Fruit fly (Drosophila melanogaster) whole organism, embryonic: ENCODE results near the gene CG43345.

Experiments used
- BEAF-32 ChIP-seq: fragments of 200-800 bp; sonication (Bioruptor generic); optimal IDR thresholded peaks from 3 replicates; lab custom pipeline; 2017; ENCODE audit warnings: missing biosample characterization, missing genetic modification characterization, mild to moderate bottlenecking, moderate library complexity, missing genetic modification reagents
- CG10147 ChIP-seq: fragments of 200-800 bp; sonication (Bioruptor generic); optimal IDR thresholded peaks from 2 replicates; lab custom pipeline; 2019; ENCODE audit warnings: missing biosample characterization, mild to moderate bottlenecking, missing genetic modification characterization, moderate library complexity
- CG1024 ChIP-seq: fragments of 200-800 bp; sonication (Bioruptor generic); IDR thresholded peaks from 2 replicates; pipeline ENCODE4 v1.3.6; 2022; ENCODE audit warnings: missing biosample characterization, missing genetic modification characterization
- CG10267 ChIP-seq: fragments of 200-800 bp; sonication (Bioruptor generic); optimal IDR thresholded peaks from 2 replicates; lab custom pipeline; 2018; ENCODE audit warnings: missing biosample characterization, mild to moderate bottlenecking, missing genetic modification characterization, moderate library complexity
- CG10979 ChIP-seq: fragments of 200-800 bp; sonication (Bioruptor generic); optimal IDR thresholded peaks from 2 replicates; lab custom pipeline; 2018; ENCODE audit warnings: missing biosample characterization, mild to moderate bottlenecking, missing genetic modification characterization, moderate library complexity
- CG11504 ChIP-seq: fragments of 200-800 bp; sonication (Bioruptor generic); optimal IDR thresholded peaks from 3 replicates; lab custom pipeline; 2019; ENCODE audit warnings: missing biosample characterization, mild to moderate bottlenecking, missing genetic modification characterization, moderate library complexity
- CG11723 ChIP-seq: fragments of 200-800 bp; sonication (Bioruptor generic); optimal IDR thresholded peaks from 2 replicates; lab custom pipeline; 2017; ENCODE audit warnings: missing biosample characterization, mild to moderate bottlenecking, missing genetic modification characterization
- CG13775 ChIP-seq: fragments of 200-800 bp; sonication (Bioruptor generic); optimal IDR thresholded peaks from 3 replicates; lab custom pipeline; 2017; ENCODE audit warnings: missing biosample characterization, mild to moderate bottlenecking, missing genetic modification characterization
- CG14441 ChIP-seq: fragments of 200-800 bp; sonication (Bioruptor generic); IDR thresholded peaks from 2 replicates; pipeline ENCODE4 v1.3.6; 2022; ENCODE audit warnings: missing biosample characterization, missing genetic modification characterization
- CG15269 ChIP-seq: fragments of 200-800 bp; sonication (Bioruptor generic); optimal IDR thresholded peaks from 2 replicates; lab custom pipeline; 2018; ENCODE audit warnings: missing biosample characterization, mild to moderate bottlenecking, missing genetic modification characterization, moderate library complexity
- CG1602 ChIP-seq: fragments of 200-800 bp; sonication (Bioruptor generic); optimal IDR thresholded peaks from 3 replicates; lab custom pipeline; 2016; ENCODE audit warnings: missing biosample characterization, missing genetic modification characterization
- CG34422 ChIP-seq: fragments of 200-800 bp; sonication (Bioruptor generic); IDR thresholded peaks from 3 replicates; pipeline ENCODE4 v1.3.6; 2022; ENCODE audit warnings: missing biosample characterization, missing genetic modification characterization
- CG43689 ChIP-seq: fragments of 200-800 bp; sonication (Bioruptor generic); IDR thresholded peaks from 2 replicates; pipeline ENCODE4 v1.3.6; 2022; ENCODE audit warnings: missing biosample characterization, missing genetic modification characterization
- CG4424 ChIP-seq: fragments of 200-800 bp; sonication (Bioruptor generic); optimal IDR thresholded peaks from 3 replicates; lab custom pipeline; 2016; ENCODE audit warnings: missing biosample characterization, missing genetic modification characterization
- CG8478 ChIP-seq: fragments of >200 bp; optimal IDR thresholded peaks from 2 replicates; lab custom pipeline; 2018
- CG9437 ChIP-seq: fragments of 200-800 bp; sonication (Bioruptor generic); optimal IDR thresholded peaks from 2 replicates; lab custom pipeline; 2018; ENCODE audit warnings: missing biosample characterization, mild to moderate bottlenecking, missing genetic modification characterization
- CG9797 ChIP-seq: fragments of 200-800 bp; sonication (Bioruptor generic); optimal IDR thresholded peaks from 3 replicates; lab custom pipeline; 2018; ENCODE audit warnings: missing biosample characterization, mild to moderate bottlenecking, missing genetic modification characterization
- Chrac-16 ChIP-seq: fragments of 200-800 bp; sonication (Bioruptor generic); optimal IDR thresholded peaks from 3 replicates; lab custom pipeline; 2016; ENCODE audit warnings: missing biosample characterization, missing genetic modification characterization
- Dbx ChIP-seq: fragments of 200-800 bp; sonication (Bioruptor generic); IDR thresholded peaks from 3 replicates; pipeline ENCODE4 v1.3.6; 2022; ENCODE audit warnings: missing biosample characterization, missing genetic modification characterization
- Dfd ChIP-seq, 2 experiments: fragments of >200 bp; optimal IDR thresholded peaks; 2 replicates each; lab custom pipeline; 2017; ENCODE audit warnings: missing biosample characterization in 2 of 2, missing genetic modification characterization in 2 of 2
- Dp ChIP-seq: fragments of 200-800 bp; sonication (Bioruptor generic); optimal IDR thresholded peaks from 2 replicates; lab custom pipeline; 2018; ENCODE audit warnings: missing biosample characterization, mild to moderate bottlenecking, missing genetic modification characterization, moderate library complexity
- Ets97D ChIP-seq: fragments of 200-800 bp; sonication (Bioruptor generic); optimal IDR thresholded peaks from 3 replicates; lab custom pipeline; 2016; ENCODE audit warnings: missing biosample characterization, missing genetic modification characterization
- HLH3B ChIP-seq: fragments of 200-800 bp; sonication (Bioruptor generic); IDR thresholded peaks from 2 replicates; pipeline ENCODE4 v1.3.6; 2022; ENCODE audit warnings: missing biosample characterization, missing genetic modification characterization
- HLHmδ ChIP-seq: fragments of 200-800 bp; sonication (Bioruptor generic); optimal IDR thresholded peaks from 2 replicates; lab custom pipeline; 2018; ENCODE audit warnings: missing biosample characterization, mild to moderate bottlenecking, missing genetic modification characterization, moderate library complexity
- Hsf ChIP-seq: fragments of 200-800 bp; sonication (Bioruptor generic); optimal IDR thresholded peaks from 3 replicates; lab custom pipeline; 2016; ENCODE audit warnings: missing biosample characterization, missing genetic modification characterization
- Mad ChIP-seq: fragments of 200-800 bp; sonication (Bioruptor generic); optimal IDR thresholded peaks from 2 replicates; lab custom pipeline; 2016; ENCODE audit warnings: missing biosample characterization, missing genetic modification characterization
- Neu2 ChIP-seq: fragments of 200-800 bp; sonication (Bioruptor generic); optimal IDR thresholded peaks from 3 replicates; lab custom pipeline; 2016; ENCODE audit warnings: missing biosample characterization, missing genetic modification characterization, borderline replicate concordance
- Nf-YA ChIP-seq: fragments of 200-800 bp; sonication (Bioruptor generic); IDR thresholded peaks from 2 replicates; pipeline ENCODE4 v1.3.6; 2022; ENCODE audit warnings: missing biosample characterization, missing genetic modification characterization
- Rx ChIP-seq: fragments of 200-800 bp; sonication (Bioruptor generic); IDR thresholded peaks from 2 replicates; pipeline ENCODE4 v1.3.6; 2022; ENCODE audit warnings: missing biosample characterization, missing genetic modification characterization
- Trl ChIP-seq, 3 experiments: fragments of >200 bp in 2 of 3; fragments of 200-800 bp in 1 of 3; sonication (Bioruptor generic) in 1 of 3; optimal IDR thresholded peaks; 2 replicates in 1 of 3; 3 replicates in 2 of 3; lab custom pipeline; 2016 to 2017; ENCODE audit warnings: missing biosample characterization in 1 of 3, missing genetic modification characterization in 1 of 3
- bcd ChIP-seq: fragments of 200-800 bp; sonication (Bioruptor generic); optimal IDR thresholded peaks from 2 replicates; lab custom pipeline; 2017; ENCODE audit warnings: missing biosample characterization, mild to moderate bottlenecking, missing genetic modification characterization
- crc ChIP-seq: fragments of 200-800 bp; sonication (Bioruptor generic); optimal IDR thresholded peaks from 2 replicates; lab custom pipeline; 2016; ENCODE audit warnings: missing biosample characterization, missing genetic modification characterization
- ems ChIP-seq: fragments of 200-800 bp; sonication (Bioruptor generic); optimal IDR thresholded peaks from 3 replicates; lab custom pipeline; 2016; ENCODE audit warnings: missing biosample characterization, missing genetic modification characterization
- fu2 ChIP-seq: fragments of 200-800 bp; sonication (Bioruptor generic); optimal IDR thresholded peaks from 2 replicates; lab custom pipeline; 2016; ENCODE audit warnings: missing biosample characterization, missing genetic modification characterization
- gcm ChIP-seq: fragments of 200-800 bp; sonication (Bioruptor generic); optimal IDR thresholded peaks from 2 replicates; lab custom pipeline; 2019; ENCODE audit warnings: missing biosample characterization, mild to moderate bottlenecking, missing genetic modification characterization, moderate library complexity
- grn ChIP-seq: fragments of 200-800 bp; sonication (Bioruptor generic); optimal IDR thresholded peaks from 3 replicates; lab custom pipeline; 2017; ENCODE audit warnings: missing biosample characterization, missing genetic modification characterization
- her ChIP-seq: fragments of 200-800 bp; sonication (Bioruptor generic); optimal IDR thresholded peaks from 2 replicates; lab custom pipeline; 2016; ENCODE audit warnings: missing biosample characterization, missing genetic modification characterization
- lbe ChIP-seq: fragments of 200-800 bp; sonication (Bioruptor generic); optimal IDR thresholded peaks from 2 replicates; lab custom pipeline; 2016; ENCODE audit warnings: missing biosample characterization, mild to moderate bottlenecking, missing genetic modification characterization
- nom ChIP-seq: fragments of 200-800 bp; sonication (Bioruptor generic); optimal IDR thresholded peaks from 2 replicates; lab custom pipeline; 2017; ENCODE audit warnings: missing biosample characterization, missing genetic modification characterization, mild to moderate bottlenecking, moderate library complexity, missing genetic modification reagents
- odd ChIP-seq: fragments of 200-800 bp; sonication (Bioruptor generic); optimal IDR thresholded peaks from 2 replicates; lab custom pipeline; 2017; ENCODE audit warnings: missing biosample characterization, mild to moderate bottlenecking, missing genetic modification characterization
- onecut ChIP-seq: fragments of 200-800 bp; sonication (Bioruptor generic); IDR thresholded peaks from 2 replicates; pipeline ENCODE4 v1.3.6; 2022; ENCODE audit warnings: missing biosample characterization, missing genetic modification characterization
- p53 ChIP-seq: fragments of 200-800 bp; sonication (Bioruptor generic); optimal IDR thresholded peaks from 2 replicates; lab custom pipeline; 2016; ENCODE audit warnings: missing biosample characterization, missing genetic modification characterization
- phol ChIP-seq: fragments of 200-800 bp; sonication (Bioruptor generic); optimal IDR thresholded peaks from 3 replicates; lab custom pipeline; 2018; ENCODE audit warnings: missing biosample characterization, mild to moderate bottlenecking, missing genetic modification characterization, moderate library complexity
- psq ChIP-seq: fragments of 200-800 bp; sonication (Bioruptor generic); optimal IDR thresholded peaks from 2 replicates; lab custom pipeline; 2017; ENCODE audit warnings: missing biosample characterization, missing genetic modification characterization
- pum ChIP-seq: fragments of 200-800 bp; sonication (Bioruptor generic); optimal IDR thresholded peaks from 2 replicates; lab custom pipeline; 2016; ENCODE audit warnings: missing biosample characterization, missing genetic modification characterization
- so ChIP-seq: fragments of 200-800 bp; sonication (Bioruptor generic); IDR thresholded peaks from 3 replicates; pipeline ENCODE4 v1.3.6; 2022; ENCODE audit warnings: missing biosample characterization, missing genetic modification characterization
- tll ChIP-seq, 2 experiments: fragments of 200-800 bp in 1 of 2; fragments of >200 bp in 1 of 2; sonication (Bioruptor generic) in 1 of 2; optimal IDR thresholded peaks; 2 replicates each; lab custom pipeline; 2017 to 2019; ENCODE audit warnings: missing biosample characterization in 2 of 2, missing genetic modification characterization in 2 of 2, mild to moderate bottlenecking in 1 of 2, moderate library complexity in 1 of 2
- trh ChIP-seq: fragments of 200-800 bp; sonication (Bioruptor generic); optimal IDR thresholded peaks from 2 replicates; lab custom pipeline; 2016; ENCODE audit warnings: missing biosample characterization, missing genetic modification characterization
- twi ChIP-seq: fragments of 200-800 bp; optimal IDR thresholded peaks from 2 replicates; lab custom pipeline; 2019; ENCODE audit warnings: missing biosample characterization, mild to moderate bottlenecking, missing genetic modification characterization, moderate library complexity
- yki ChIP-seq: fragments of >200 bp; optimal IDR thresholded peaks from 3 replicates; lab custom pipeline; 2018
- zen2 ChIP-seq: fragments of 200-800 bp; sonication (Bioruptor generic); IDR thresholded peaks from 3 replicates; pipeline ENCODE4 v1.3.6; 2022; ENCODE audit warnings: missing biosample characterization, missing genetic modification characterization; ENCODE audit not compliant: partially characterized antibody

The CG43345 gene

dm6 chr2L:21149053-21149452, 19.3 kb downstream of the CG43345 start (continued):
- TF ChIP-seq fu2 (no peak), twi (tag; lab: Kevin White, UChicago) (no peak), CG43689 (no peak), Dbx (peak; percentile 55; the same call in 1 of the 3 replicates), CG10267 (peak; percentile 66), Ets97D (GFP tag; lab: Kevin White, UChicago) (peak; percentile 55), CG34422 (GFP tag; lab: Robert Waterston, UW) (peak; percentile 58; the same call in 1 of the 3 replicates), Hsf (GFP tag; lab: Kevin White, UChicago) (peak; percentile 10), nom (GFP tag; lab: Kevin White, UChicago) (no peak), Trl (optimal IDR thresholded peaks at IDR 0.05; lab: Kevin White, UChicago) (no peak), Trl (GFP tag; optimal IDR thresholded peaks at IDR 0.05; lab: Kevin White, UChicago) (peak; percentile 2), psq (GFP tag; lab: Kevin White, UChicago) (no peak), trh (GFP tag; lab: Kevin White, UChicago) (peak; percentile 4), CG8478 (lab: Kevin White, UChicago) (no peak), tll (GFP tag; optimal IDR thresholded peaks at IDR 0.05; lab: Kevin White, UChicago) (no peak), phol (tag; lab: Kevin White, UChicago) (peak; percentile 55), odd (GFP tag; lab: Kevin White, UChicago) (no peak), HLH3B (GFP tag; lab: Robert Waterston, UW) (peak; percentile 66; the same call in 1 of the 2 replicates), lbe (GFP tag; lab: Kevin White, UChicago) (no peak), crc (GFP tag; lab: Kevin White, UChicago) (no peak), Dp (peak; percentile 84), onecut (GFP tag; lab: Robert Waterston, UW) (peak; percentile 74), grn (peak; percentile 90), CG15269 (tag; lab: Kevin White, UChicago) (peak; percentile 70), Dfd (GFP tag; optimal IDR thresholded peaks at IDR 0.05; lab: Kevin White, UChicago) (no peak), so (GFP tag; lab: Robert Waterston, UW) (peak; percentile 71; the same call in 1 of the 3 replicates), Chrac-16 (GFP tag; lab: Kevin White, UChicago) (peak; percentile 1), zen2 (GFP tag; lab: Robert Waterston, UW) (peak; percentile 73; the same call in 1 of the 3 replicates), CG9797 (GFP tag; lab: Kevin White, UChicago) (no peak), CG14441 (no peak), Mad (no peak), CG1024 (GFP tag; lab: Robert Waterston, UW) (no peak), p53 (GFP tag; lab: Kevin White, UChicago) (no peak), pum (GFP tag; lab: Kevin White, UChicago) (peak; percentile 12), bcd (GFP tag; lab: Kevin White, UChicago) (no peak), BEAF-32 (GFP tag; lab: Kevin White, UChicago) (peak; percentile 72), CG10979 (tag; lab: Kevin White, UChicago) (peak; percentile 58), CG4424 (peak; percentile 53), Nf-YA (GFP tag; lab: Robert Waterston, UW) (no peak; the same call in 1 of the 2 replicates), CG1602 (GFP tag; lab: Kevin White, UChicago) (no peak), CG11723 (GFP tag; lab: Kevin White, UChicago) (no peak), her (GFP tag; lab: Kevin White, UChicago) (peak; percentile 35), Neu2 (GFP tag; lab: Kevin White, UChicago) (no peak), ems (no peak), CG13775 (GFP tag; lab: Kevin White, UChicago) (peak; percentile 20), CG9437 (peak; percentile 32), CG11504 (tag; lab: Kevin White, UChicago) (no peak), HLHmδ (GFP tag; lab: Kevin White, UChicago) (no peak), Rx (no peak), yki (lab: Kevin White, UChicago) (no peak), CG10147 (GFP tag; lab: Kevin White, UChicago) (peak; percentile 57), gcm (GFP tag; lab: Kevin White, UChicago) (no peak)
